Worm (Caenorhabditis elegans) whole organism, late embryonic: ENCODE results near the gene C55A6.10.

Source experiments
- C08G9.2 ChIP-seq: sonication (generic microtip); optimal IDR thresholded peaks from 2 replicates; lab custom pipeline; 2016; ENCODE audit warnings: mild to moderate bottlenecking, missing genetic modification characterization, moderate library complexity, missing compliant biosample characterization
- C38D4.7 ChIP-seq: fragments of 200-800 bp; sonication (Bioruptor generic); optimal IDR thresholded peaks from 2 replicates; lab custom pipeline; 2018; ENCODE audit warnings: mild to moderate bottlenecking, missing genetic modification characterization, moderate library complexity, missing compliant biosample characterization
- F13H6.1 ChIP-seq: sonication (generic microtip); optimal IDR thresholded peaks from 2 replicates; lab custom pipeline; 2016; ENCODE audit warnings: missing genetic modification characterization, missing compliant biosample characterization
- K09A11.1 ChIP-seq: sonication (generic microtip); optimal IDR thresholded peaks from 2 replicates; lab custom pipeline; 2017; ENCODE audit warnings: antibody characterized with exemption, mild to moderate bottlenecking, missing genetic modification characterization, missing compliant biosample characterization; ENCODE audit not compliant: insufficient read depth
- T23F11.4 ChIP-seq: fragments of 200-800 bp; sonication (Bioruptor generic); optimal IDR thresholded peaks from 2 replicates; lab custom pipeline; 2018; ENCODE audit warnings: mild to moderate bottlenecking, missing genetic modification characterization, missing compliant biosample characterization
- ahr-1 ChIP-seq: sonication (generic microtip); optimal IDR thresholded peaks from 2 replicates; lab custom pipeline; 2016; ENCODE audit warnings: missing genetic modification characterization, missing compliant biosample characterization
- ceh-18 ChIP-seq: sonication (generic microtip); optimal IDR thresholded peaks from 2 replicates; lab custom pipeline; 2016; ENCODE audit warnings: missing genetic modification characterization, missing compliant biosample characterization
- ceh-19 ChIP-seq: fragments of 200-800 bp; sonication (Bioruptor generic); optimal IDR thresholded peaks from 2 replicates; lab custom pipeline; 2018; ENCODE audit warnings: mild to moderate bottlenecking, missing genetic modification characterization, missing compliant biosample characterization
- ceh-24 ChIP-seq: sonication (generic microtip); optimal IDR thresholded peaks from 2 replicates; lab custom pipeline; 2016; ENCODE audit warnings: mild to moderate bottlenecking, missing genetic modification characterization, missing compliant biosample characterization
- ceh-30 ChIP-seq: fragments of 150-350 bp; optimal IDR thresholded peaks from 2 replicates; lab custom pipeline; 2014; ENCODE audit warnings: missing biosample characterization, missing genetic modification characterization
- ceh-9 ChIP-seq: sonication (generic microtip); optimal IDR thresholded peaks from 2 replicates; lab custom pipeline; 2016; ENCODE audit warnings: mild to moderate bottlenecking, missing genetic modification characterization, inconsistent platforms, missing compliant biosample characterization
- elt-2 ChIP-seq: sonication (generic microtip); optimal IDR thresholded peaks from 2 replicates; lab custom pipeline; 2016; ENCODE audit warnings: missing genetic modification reagents, missing genetic modification characterization, missing compliant biosample characterization
- fax-1 ChIP-seq: sonication (generic microtip); optimal IDR thresholded peaks from 2 replicates; lab custom pipeline; 2016; ENCODE audit warnings: missing genotype, missing genetic modification characterization, missing compliant biosample characterization
- hlh-15 ChIP-seq: sonication (generic microtip); optimal IDR thresholded peaks from 2 replicates; lab custom pipeline; 2016; ENCODE audit warnings: missing genetic modification characterization, missing compliant biosample characterization
- hlh-6 ChIP-seq: sonication (generic microtip); optimal IDR thresholded peaks from 2 replicates; lab custom pipeline; 2016; ENCODE audit warnings: missing genotype, missing genetic modification characterization, missing compliant biosample characterization
- lim-6 ChIP-seq: sonication (generic microtip); optimal IDR thresholded peaks from 2 replicates; lab custom pipeline; 2016; ENCODE audit warnings: missing genetic modification characterization, missing compliant biosample characterization
- lin-11 ChIP-seq: fragments of 200-800 bp; sonication (Bioruptor generic); optimal IDR thresholded peaks from 2 replicates; lab custom pipeline; 2018; ENCODE audit warnings: mild to moderate bottlenecking, missing genetic modification characterization, missing compliant biosample characterization
- madf-2 ChIP-seq: sonication (generic microtip); optimal IDR thresholded peaks from 2 replicates; lab custom pipeline; 2017; ENCODE audit warnings: missing genetic modification characterization, missing compliant biosample characterization
- nfya-1 ChIP-seq: sonication (generic microtip); optimal IDR thresholded peaks from 2 replicates; lab custom pipeline; 2017; ENCODE audit warnings: missing genetic modification characterization, mild to moderate bottlenecking, missing compliant biosample characterization, antibody characterized with exemption, moderate library complexity
- nhr-11 ChIP-seq: fragments of 150-350 bp; optimal IDR thresholded peaks from 2 replicates; lab custom pipeline; 2014; ENCODE audit warnings: missing biosample characterization, missing genetic modification characterization
- odd-2 ChIP-seq: sonication (generic microtip); optimal IDR thresholded peaks from 2 replicates; lab custom pipeline; 2017; ENCODE audit warnings: antibody characterized with exemption, mild to moderate bottlenecking, missing genetic modification characterization, missing compliant biosample characterization
- pag-3 ChIP-seq: sonication (generic microtip); optimal IDR thresholded peaks from 2 replicates; lab custom pipeline; 2016; ENCODE audit warnings: missing compliant biosample characterization, missing genetic modification characterization, borderline replicate concordance
- pat-9 ChIP-seq: fragments of 200-800 bp; sonication (Bioruptor generic); optimal IDR thresholded peaks from 2 replicates; lab custom pipeline; 2018; ENCODE audit warnings: mild to moderate bottlenecking, missing genetic modification characterization, moderate library complexity, missing compliant biosample characterization
- pha-2 ChIP-seq: sonication (generic microtip); optimal IDR thresholded peaks from 2 replicates; lab custom pipeline; 2017; ENCODE audit warnings: mild to moderate bottlenecking, missing genetic modification characterization, missing compliant biosample characterization
- pha-4 ChIP-seq: fragments of 150-350 bp; optimal IDR thresholded peaks from 2 replicates; lab custom pipeline; 2018; ENCODE audit warnings: missing biosample characterization, missing genetic modification reagents, missing genetic modification characterization
- pros-1 ChIP-seq: fragments of 150-350 bp; optimal IDR thresholded peaks from 2 replicates; lab custom pipeline; 2014; ENCODE audit warnings: missing biosample characterization, missing genetic modification reagents, missing genetic modification characterization
- sox-2 ChIP-seq: fragments of 200-800 bp; sonication (Bioruptor generic); IDR thresholded peaks from 2 replicates; pipeline ENCODE4 v1.3.6; 2022; ENCODE audit warnings: missing genetic modification reagents, missing genetic modification characterization, missing compliant biosample characterization
- syd-9 ChIP-seq: sonication (generic microtip); optimal IDR thresholded peaks from 2 replicates; lab custom pipeline; 2016; ENCODE audit warnings: mild to moderate bottlenecking, missing genetic modification characterization, moderate library complexity, missing compliant biosample characterization
- tbx-2 ChIP-seq: sonication (generic microtip); optimal IDR thresholded peaks from 2 replicates; lab custom pipeline; 2016; ENCODE audit warnings: missing genetic modification characterization, missing compliant biosample characterization
- ttx-3 ChIP-seq: sonication (generic microtip); optimal IDR thresholded peaks from 2 replicates; lab custom pipeline; 2016; ENCODE audit warnings: missing genetic modification reagents, missing genetic modification characterization, missing compliant biosample characterization
- unc-3 ChIP-seq, 2 experiments: fragments of 200-800 bp in 1 of 2; sonication (Bioruptor generic) in 1 of 2; sonication (generic microtip) in 1 of 2; conservative IDR thresholded peaks in 1 of 2; optimal IDR thresholded peaks in 1 of 2; 2 replicates each; pipeline versions ENCODE4 v1.3.6 to Lab custom; 2016 to 2022; ENCODE audit warnings: missing compliant biosample characterization in 2 of 2, missing genetic modification characterization in 2 of 2, missing genetic modification reagents in 1 of 2
- unc-42 ChIP-seq: sonication (generic microtip); optimal IDR thresholded peaks from 2 replicates; lab custom pipeline; 2016; ENCODE audit warnings: missing genotype, missing genetic modification characterization, missing compliant biosample characterization
- unc-55 ChIP-seq: sonication (generic microtip); optimal IDR thresholded peaks from 2 replicates; lab custom pipeline; 2017; ENCODE audit warnings: missing biosample characterization, missing genetic modification reagents, missing genetic modification characterization

C55A6.10 gene

DNA sequence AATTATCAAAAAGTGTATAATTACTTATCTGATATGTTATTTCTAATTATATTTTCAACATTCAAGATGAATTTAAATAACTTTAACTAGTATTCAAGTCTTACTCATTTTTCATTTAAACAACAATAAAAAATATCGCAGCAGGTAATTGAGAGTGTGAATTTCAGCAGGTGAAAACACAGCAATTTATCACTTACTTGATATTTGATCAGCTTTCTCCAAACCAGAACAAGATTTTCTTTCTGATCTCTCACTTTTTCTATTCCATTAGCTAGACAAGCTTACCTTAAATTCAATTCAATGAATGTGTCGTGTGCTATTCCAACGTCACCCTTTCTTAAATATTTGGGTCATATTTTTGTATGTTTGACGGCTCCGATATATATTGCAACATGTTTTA is 19.6 kb upstream of the C55A6.10 start, which contains the start of gene srh-1:
Gene srh-1 (plus strand): TSS at position 301 of the 400 bp plus-strand sequence.
- TF ChIP-seq ceh-24 (tag; lab: Kevin White, UChicago) (no peak), elt-2 (no peak), lin-11 (tag; lab: Kevin White, UChicago) (no peak), hlh-6 (tag; lab: Kevin White, UChicago) (no peak), unc-42 (tag; lab: Kevin White, UChicago) (no peak), lim-6 (tag; lab: Kevin White, UChicago) (no peak), ceh-9 (no peak), T23F11.4 (GFP tag; lab: Kevin White, UChicago) (no peak)

DNA sequence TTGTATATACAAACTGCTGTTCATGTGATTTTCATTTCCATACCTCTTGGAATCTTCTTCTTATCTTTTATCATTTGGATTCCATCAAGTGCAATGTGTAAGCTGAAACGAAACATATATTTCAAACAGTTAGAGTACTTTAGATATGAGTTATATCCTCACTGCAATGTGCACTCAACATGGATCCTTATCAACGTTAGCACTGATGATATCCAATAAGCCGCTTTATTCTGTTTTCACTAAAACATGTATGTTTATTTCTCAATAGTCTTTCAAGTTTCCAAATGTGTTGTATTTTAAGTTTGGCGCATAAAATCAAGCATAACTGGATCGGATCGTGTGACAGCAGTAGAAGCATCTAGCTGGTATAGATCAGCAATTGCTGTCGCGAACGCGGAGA is 18.5 kb upstream of the C55A6.10 start, which contains the start of gene T11F9.10:
Gene T11F9.10 (plus strand): TSS at position 301 of the 400 bp plus-strand sequence.
- TF ChIP-seq pat-9 (tag; lab: Kevin White, UChicago) (no peak), fax-1 (tag; lab: Kevin White, UChicago) (no peak), elt-2 (no peak), unc-3 (GFP tag; conservative IDR thresholded peaks at IDR 0.05; lab: Robert Waterston, UW) (no peak), unc-3 (tag; optimal IDR thresholded peaks at IDR 0.05; lab: Kevin White, UChicago) (no peak), ceh-19 (GFP tag; lab: Kevin White, UChicago) (no peak), pha-2 (tag; lab: Kevin White, UChicago) (no peak), hlh-15 (tag; lab: Kevin White, UChicago) (no peak), syd-9 (tag; lab: Kevin White, UChicago) (no peak), madf-2 (tag; lab: Kevin White, UChicago) (no peak), ahr-1 (tag; lab: Kevin White, UChicago) (no peak), pha-4 (tag; lab: Kevin White, UChicago) (no peak)

DNA sequence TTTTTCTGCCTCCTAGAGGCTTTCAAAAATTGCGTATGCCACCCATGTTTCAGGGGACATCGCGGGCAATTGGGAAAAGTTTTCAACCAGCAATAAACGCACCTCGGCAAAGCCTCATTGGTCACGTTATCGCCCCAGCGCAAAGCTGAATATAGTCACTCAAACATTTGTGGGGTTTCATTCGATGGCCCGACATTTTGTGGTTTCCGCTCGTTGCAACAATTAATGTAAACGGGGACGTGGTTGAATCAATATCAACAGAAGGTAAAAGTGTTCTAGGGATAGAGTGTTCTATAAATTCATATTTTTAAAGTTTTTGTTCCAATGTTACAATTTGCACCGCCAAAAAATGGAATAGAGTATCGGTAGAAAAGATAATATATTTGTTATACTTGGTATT is 16.9 kb upstream of the C55A6.10 start:
- TF ChIP-seq pag-3 = no peak
- TF ChIP-seq nhr-11 (tag; lab: Kevin White, UChicago) = no peak
- TF ChIP-seq C38D4.7 (GFP tag; lab: Kevin White, UChicago) = no peak
- no peak for TF ChIP-seq ceh-24 (tag; lab: Kevin White, UChicago)
- no peak for TF ChIP-seq fax-1 (tag; lab: Kevin White, UChicago)
- no peak for TF ChIP-seq ceh-19 (GFP tag; lab: Kevin White, UChicago)
- TF ChIP-seq K09A11.1 (tag; lab: Kevin White, UChicago) = no peak
- TF ChIP-seq ceh-30 = no peak
- TF ChIP-seq ahr-1 (tag; lab: Kevin White, UChicago) = no peak
- no peak for TF ChIP-seq tbx-2
- TF ChIP-seq pros-1 (tag; lab: Kevin White, UChicago) = no peak
- no peak for TF ChIP-seq syd-9 (tag; lab: Kevin White, UChicago)
- TF ChIP-seq hlh-15 (tag; lab: Kevin White, UChicago) = no peak
- TF ChIP-seq C08G9.2 (tag; lab: Kevin White, UChicago) = no peak
- no peak for TF ChIP-seq ceh-18 (tag; lab: Kevin White, UChicago)
- no peak for TF ChIP-seq pat-9 (tag; lab: Kevin White, UChicago)
- TF ChIP-seq F13H6.1 = no peak
- TF ChIP-seq lin-11 (tag; lab: Kevin White, UChicago) = no peak

DNA sequence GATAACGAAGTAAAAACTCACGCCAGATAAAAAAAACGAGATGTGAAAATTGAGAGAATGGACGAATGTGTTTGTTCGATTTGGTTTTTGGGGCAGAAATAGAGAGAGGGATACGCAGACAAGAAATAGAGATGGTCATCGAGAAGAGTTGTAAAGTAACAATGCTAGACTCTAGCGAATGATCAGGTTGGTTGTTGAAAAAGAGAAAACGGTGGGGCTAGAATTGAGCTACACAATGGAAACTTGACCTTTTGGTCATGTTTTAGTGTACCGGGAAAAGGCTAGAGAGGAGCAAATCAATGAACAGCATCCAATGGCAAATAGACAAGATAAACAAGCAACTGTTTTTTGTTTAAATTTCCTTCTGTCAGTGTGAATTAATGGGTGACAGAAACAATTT is 14.8 kb upstream of the C55A6.10 start, which contains the start of gene dhs-19:
Gene dhs-19 (minus strand): TSS at position 101 of the 400 bp plus-strand sequence.
- TF ChIP-seq unc-55 (GFP tag; lab: Kevin White, UChicago) = no peak
- no peak for TF ChIP-seq sox-2 (GFP tag; lab: Robert Waterston, UW)
- no peak for TF ChIP-seq F13H6.1

DNA sequence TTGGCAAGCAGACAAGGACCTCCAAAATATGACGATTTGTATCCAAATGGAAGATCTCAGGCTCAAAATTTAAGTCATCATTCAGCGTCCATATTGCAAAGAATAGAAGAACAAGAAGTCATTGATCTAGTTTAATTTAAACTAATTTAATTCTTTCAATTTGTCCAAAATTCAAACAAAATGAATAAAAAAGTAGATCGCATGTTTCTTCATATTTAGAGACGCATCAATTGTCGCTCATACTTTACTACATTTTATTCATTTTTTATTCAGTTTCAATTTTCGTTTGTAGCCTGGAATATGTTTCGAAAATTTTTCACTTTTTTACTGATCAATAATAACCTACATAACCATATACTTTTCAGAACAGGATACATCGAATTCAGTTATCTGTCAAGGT is 12.7 kb upstream of the C55A6.10 start, which contains the start of gene T11F9.21:
Gene T11F9.21 (plus strand): TSS at position 301 of the 400 bp plus-strand sequence.
- TF ChIP-seq ttx-3 (tag; lab: Kevin White, UChicago) = no peak
- TF ChIP-seq odd-2 = no peak
- no peak for TF ChIP-seq hlh-6 (tag; lab: Kevin White, UChicago)
- TF ChIP-seq nfya-1 (tag; lab: Kevin White, UChicago) = no peak
- TF ChIP-seq hlh-15 (tag; lab: Kevin White, UChicago) = no peak
- no peak for TF ChIP-seq C38D4.7 (GFP tag; lab: Kevin White, UChicago)
